Worm (Caenorhabditis elegans) whole organism, mixed stage, embryonic: ENCODE results near the gene txdc-17.

Experiments used
- M03D4.4 ChIP-seq: sonication (generic microtip); optimal IDR thresholded peaks from 2 replicates; lab custom pipeline; 2017; ENCODE audit warnings: mild to moderate bottlenecking, missing genetic modification characterization, missing compliant biosample characterization
- ces-1 ChIP-seq: fragments of 150-350 bp; optimal IDR thresholded peaks from 2 replicates; lab custom pipeline; 2014; ENCODE audit warnings: missing biosample characterization, missing genetic modification reagents, missing genetic modification characterization
- elt-3 ChIP-seq: fragments of 150-350 bp; optimal IDR thresholded peaks from 2 replicates; lab custom pipeline; 2014; ENCODE audit warnings: missing biosample characterization, missing genetic modification characterization
- lsy-2 ChIP-seq: fragments of 150-350 bp; optimal IDR thresholded peaks from 2 replicates; lab custom pipeline; 2014; ENCODE audit warnings: missing biosample characterization, missing genetic modification characterization
- nhr-2 ChIP-seq: fragments of 150-350 bp; optimal IDR thresholded peaks from 2 replicates; lab custom pipeline; 2014; ENCODE audit warnings: missing biosample characterization, missing genetic modification characterization
- nhr-237 ChIP-seq: fragments of 150-350 bp; optimal IDR thresholded peaks from 2 replicates; lab custom pipeline; 2014; ENCODE audit warnings: missing biosample characterization, missing genetic modification characterization
- nhr-28 ChIP-seq: fragments of 150-350 bp; optimal IDR thresholded peaks from 2 replicates; lab custom pipeline; 2014; ENCODE audit warnings: missing biosample characterization, missing genetic modification characterization
- snpc-4 ChIP-seq: fragments of 150-350 bp; optimal IDR thresholded peaks from 2 replicates; lab custom pipeline; 2014; ENCODE audit warnings: missing biosample characterization, missing genetic modification characterization
- unc-39 ChIP-seq: fragments of 150-350 bp; optimal IDR thresholded peaks from 2 replicates; lab custom pipeline; 2014; ENCODE audit warnings: missing biosample characterization, missing genetic modification characterization
- ztf-11 ChIP-seq: fragments of 150-350 bp; optimal IDR thresholded peaks from 2 replicates; lab custom pipeline; 2014; ENCODE audit warnings: missing biosample characterization, missing genetic modification characterization

- TF ChIP-seq nhr-2 (no peak), ces-1 (GFP tag; lab: Kevin White, UChicago) (no peak), elt-3 (no peak), nhr-237 (tag; lab: Kevin White, UChicago) (no peak), nhr-28 (no peak), lsy-2 (tag; lab: Kevin White, UChicago) (no peak), snpc-4 (no peak), M03D4.4 (no peak), ztf-11 (tag; lab: Kevin White, UChicago) (no peak), unc-39 (tag; lab: Kevin White, UChicago) (no peak)
Observed at ce11 chrIII:2834363-2834762, at the start of gene txdc-17.
